Fruit fly (Drosophila melanogaster) whole organism, embryonic: ENCODE results near the gene nop5.

ENCODE experiments used
- Antp ChIP-seq: fragments of 200-800 bp; sonication (Bioruptor generic); optimal IDR thresholded peaks from 3 replicates; lab custom pipeline; 2016; ENCODE audit warnings: missing biosample characterization, missing genetic modification characterization
- Asciz ChIP-seq: fragments of 200-800 bp; sonication (Bioruptor generic); optimal IDR thresholded peaks from 2 replicates; lab custom pipeline; 2017; ENCODE audit warnings: missing biosample characterization, mild to moderate bottlenecking, missing genetic modification characterization, missing genetic modification reagents
- BtbVII ChIP-seq: fragments of 200-800 bp; sonication (Bioruptor generic); optimal IDR thresholded peaks from 3 replicates; lab custom pipeline; 2017; ENCODE audit warnings: missing biosample characterization, mild to moderate bottlenecking, missing genetic modification characterization
- CG10267 ChIP-seq: fragments of 200-800 bp; sonication (Bioruptor generic); optimal IDR thresholded peaks from 2 replicates; lab custom pipeline; 2018; ENCODE audit warnings: missing biosample characterization, mild to moderate bottlenecking, missing genetic modification characterization, moderate library complexity
- CG10274 ChIP-seq: fragments of 200-800 bp; sonication (Bioruptor generic); optimal IDR thresholded peaks from 3 replicates; lab custom pipeline; 2017; ENCODE audit warnings: missing biosample characterization, mild to moderate bottlenecking, missing genetic modification characterization
- CG11456 ChIP-seq: fragments of 200-800 bp; sonication (Bioruptor generic); IDR thresholded peaks from 3 replicates; pipeline ENCODE4 v1.3.6; 2022; ENCODE audit warnings: missing biosample characterization, missing genetic modification characterization
- CG11560 ChIP-seq: fragments of 200-800 bp; sonication (Bioruptor generic); IDR thresholded peaks from 3 replicates; pipeline ENCODE4 v1.3.6; 2022; ENCODE audit warnings: missing biosample characterization, missing genetic modification characterization
- CG12104 ChIP-seq: fragments of 200-800 bp; sonication (Bioruptor generic); optimal IDR thresholded peaks from 3 replicates; lab custom pipeline; 2016; ENCODE audit warnings: missing biosample characterization, missing genetic modification characterization
- CG13624 ChIP-seq: fragments of 200-800 bp; sonication (Bioruptor generic); optimal IDR thresholded peaks from 2 replicates; lab custom pipeline; 2016; ENCODE audit warnings: missing biosample characterization, missing genetic modification characterization
- CG15073 ChIP-seq: fragments of 200-800 bp; sonication (Bioruptor generic); optimal IDR thresholded peaks from 2 replicates; lab custom pipeline; 2016; ENCODE audit warnings: missing biosample characterization, missing genetic modification characterization
- CG17612 ChIP-seq: fragments of 200-800 bp; sonication (Bioruptor generic); IDR thresholded peaks from 2 replicates; pipeline ENCODE4 v1.3.6; 2022; ENCODE audit warnings: missing biosample characterization, missing genetic modification characterization
- CG1832 ChIP-seq: fragments of 200-800 bp; sonication (Bioruptor generic); optimal IDR thresholded peaks from 2 replicates; lab custom pipeline; 2017; ENCODE audit warnings: missing biosample characterization, mild to moderate bottlenecking, missing genetic modification characterization, inconsistent platforms
- CG18619 ChIP-seq: fragments of 200-800 bp; sonication (Bioruptor generic); optimal IDR thresholded peaks from 3 replicates; lab custom pipeline; 2017; ENCODE audit warnings: missing biosample characterization, mild to moderate bottlenecking, missing genetic modification characterization
- CG31441 ChIP-seq: fragments of 200-800 bp; sonication (Bioruptor generic); IDR thresholded peaks from 2 replicates; pipeline ENCODE4 v1.3.6; 2022; ENCODE audit warnings: missing biosample characterization, missing genetic modification characterization
- CG3281 ChIP-seq: fragments of 200-800 bp; sonication (Bioruptor generic); optimal IDR thresholded peaks from 3 replicates; lab custom pipeline; 2017; ENCODE audit warnings: missing biosample characterization, mild to moderate bottlenecking, missing genetic modification characterization
- CG34376 ChIP-seq: fragments of 200-800 bp; sonication (Bioruptor generic); optimal IDR thresholded peaks from 2 replicates; lab custom pipeline; 2018; ENCODE audit warnings: missing biosample characterization, mild to moderate bottlenecking, missing genetic modification characterization
- CG4424 ChIP-seq: fragments of 200-800 bp; sonication (Bioruptor generic); optimal IDR thresholded peaks from 3 replicates; lab custom pipeline; 2016; ENCODE audit warnings: missing biosample characterization, missing genetic modification characterization
- CG4820 ChIP-seq: fragments of 200-800 bp; sonication (Bioruptor generic); optimal IDR thresholded peaks from 3 replicates; lab custom pipeline; 2016; ENCODE audit warnings: missing biosample characterization, missing genetic modification characterization
- CG6683 ChIP-seq: fragments of 200-800 bp; sonication (Bioruptor generic); optimal IDR thresholded peaks from 2 replicates; lab custom pipeline; 2017; ENCODE audit warnings: missing biosample characterization, mild to moderate bottlenecking, missing genetic modification characterization, missing genetic modification reagents
- CG8290 ChIP-seq, 3 experiments: fragments of 200-800 bp; sonication (Bioruptor generic); optimal IDR thresholded peaks; 2 replicates each; lab custom pipeline; 2016 to 2019; ENCODE audit warnings: missing biosample characterization in 3 of 3, missing genetic modification characterization in 3 of 3, mild to moderate bottlenecking in 2 of 3, moderate library complexity in 1 of 3
- CG8765 ChIP-seq: fragments of 200-800 bp; sonication (Bioruptor generic); IDR thresholded peaks from 2 replicates; pipeline ENCODE4 v1.3.6; 2022; ENCODE audit warnings: missing biosample characterization, missing genetic modification characterization
- Dfd ChIP-seq, 2 experiments: fragments of >200 bp; optimal IDR thresholded peaks; 2 replicates each; lab custom pipeline; 2017; ENCODE audit warnings: missing biosample characterization in 2 of 2, missing genetic modification characterization in 2 of 2
- Doc3 ChIP-seq: fragments of 200-800 bp; sonication (Bioruptor generic); IDR thresholded peaks from 3 replicates; pipeline ENCODE4 v1.3.6; 2022; ENCODE audit warnings: missing biosample characterization, missing genetic modification characterization; ENCODE audit not compliant: partially characterized antibody
- Dref ChIP-seq: fragments of 200-800 bp; sonication (Bioruptor generic); IDR thresholded peaks from 2 replicates; pipeline ENCODE4 v1.3.6; 2022; ENCODE audit warnings: missing biosample characterization, missing genetic modification characterization
- Fer2 ChIP-seq: fragments of 200-800 bp; sonication (Bioruptor generic); optimal IDR thresholded peaks from 2 replicates; lab custom pipeline; 2018; ENCODE audit warnings: missing biosample characterization, mild to moderate bottlenecking, missing genetic modification characterization, moderate library complexity
- Mes4 ChIP-seq: fragments of 200-800 bp; sonication (Bioruptor generic); optimal IDR thresholded peaks from 2 replicates; lab custom pipeline; 2016; ENCODE audit warnings: missing biosample characterization, missing genetic modification characterization
- NC2β ChIP-seq: fragments of 200-800 bp; sonication (Bioruptor generic); optimal IDR thresholded peaks from 2 replicates; lab custom pipeline; 2016; ENCODE audit warnings: missing biosample characterization, missing genetic modification characterization
- PHDP ChIP-seq: fragments of 200-800 bp; sonication (Bioruptor generic); optimal IDR thresholded peaks from 3 replicates; lab custom pipeline; 2018; ENCODE audit warnings: missing biosample characterization, mild to moderate bottlenecking, missing genetic modification characterization, moderate library complexity
- Spps ChIP-seq: fragments of 200-800 bp; sonication (Bioruptor generic); optimal IDR thresholded peaks from 2 replicates; lab custom pipeline; 2018; ENCODE audit warnings: missing biosample characterization, mild to moderate bottlenecking, missing genetic modification characterization
- Sry-β ChIP-seq: fragments of 200-800 bp; sonication (Bioruptor generic); optimal IDR thresholded peaks from 2 replicates; lab custom pipeline; 2018; ENCODE audit warnings: missing biosample characterization, mild to moderate bottlenecking, missing genetic modification characterization, moderate library complexity
- Stat92E ChIP-seq, 3 experiments: fragments of >200 bp in 2 of 3; fragments of 200-800 bp in 1 of 3; sonication (Bioruptor generic) in 1 of 3; optimal IDR thresholded peaks; 2 replicates each; lab custom pipeline; 2017 to 2019; ENCODE audit warnings: missing biosample characterization in 3 of 3, missing genetic modification characterization in 3 of 3, mild to moderate bottlenecking in 1 of 3, moderate library complexity in 1 of 3
- Vsx1 ChIP-seq: fragments of 200-800 bp; sonication (Bioruptor generic); optimal IDR thresholded peaks from 2 replicates; lab custom pipeline; 2017; ENCODE audit warnings: missing biosample characterization, mild to moderate bottlenecking, missing genetic modification characterization, missing genetic modification reagents
- Xbp1 ChIP-seq: fragments of 200-800 bp; sonication (Bioruptor generic); optimal IDR thresholded peaks from 3 replicates; lab custom pipeline; 2016; ENCODE audit warnings: missing biosample characterization, mild to moderate bottlenecking, missing genetic modification characterization
- cato ChIP-seq: fragments of 200-800 bp; sonication (Bioruptor generic); optimal IDR thresholded peaks from 2 replicates; lab custom pipeline; 2016; ENCODE audit warnings: missing biosample characterization, missing genetic modification characterization, borderline replicate concordance
- dm ChIP-seq: fragments of 200-800 bp; sonication (Bioruptor generic); optimal IDR thresholded peaks from 3 replicates; lab custom pipeline; 2016; ENCODE audit warnings: missing biosample characterization, missing genetic modification characterization
- dmrt99B ChIP-seq: fragments of 200-800 bp; sonication (Bioruptor generic); optimal IDR thresholded peaks from 2 replicates; lab custom pipeline; 2018; ENCODE audit warnings: missing biosample characterization, mild to moderate bottlenecking, missing genetic modification characterization, moderate library complexity
- fd96Cb ChIP-seq: fragments of 200-800 bp; sonication (Bioruptor generic); optimal IDR thresholded peaks from 2 replicates; lab custom pipeline; 2018; ENCODE audit warnings: missing biosample characterization, mild to moderate bottlenecking, missing genetic modification characterization, moderate library complexity
- hbn ChIP-seq: fragments of 200-800 bp; sonication (Bioruptor generic); IDR thresholded peaks from 2 replicates; pipeline ENCODE4 v1.3.6; 2022; ENCODE audit warnings: missing biosample characterization, missing genetic modification characterization; ENCODE audit not compliant: partially characterized antibody
- lov ChIP-seq, 2 experiments: fragments of 200-800 bp in 1 of 2; fragments of >200 bp in 1 of 2; sonication (Bioruptor generic) in 1 of 2; IDR thresholded peaks in 1 of 2; optimal IDR thresholded peaks in 1 of 2; 2 replicates in 1 of 2; 3 replicates in 1 of 2; pipeline versions ENCODE4 v1.3.6 to Lab custom; 2017 to 2022; ENCODE audit warnings: missing biosample characterization in 1 of 2, missing genetic modification characterization in 1 of 2
- mld ChIP-seq: fragments of 200-800 bp; sonication (Bioruptor generic); IDR thresholded peaks from 3 replicates; pipeline ENCODE4 v1.3.6; 2022; ENCODE audit warnings: missing biosample characterization, missing genetic modification characterization; ENCODE audit not compliant: partially characterized antibody
- otp ChIP-seq: fragments of 200-800 bp; sonication (Bioruptor generic); IDR thresholded peaks from 3 replicates; pipeline ENCODE4, ENCODE4 v1.3.6; 2022; ENCODE audit warnings: missing biosample characterization, missing genetic modification characterization
- run ChIP-seq: fragments of 200-800 bp; sonication (Bioruptor generic); optimal IDR thresholded peaks from 3 replicates; lab custom pipeline; 2018; ENCODE audit warnings: missing biosample characterization, mild to moderate bottlenecking, missing genetic modification characterization
- salm ChIP-seq: fragments of 200-800 bp; sonication (Bioruptor generic); optimal IDR thresholded peaks from 2 replicates; lab custom pipeline; 2018; ENCODE audit warnings: missing biosample characterization, mild to moderate bottlenecking, missing genetic modification characterization
- slbo ChIP-seq: fragments of 200-800 bp; sonication (Bioruptor generic); IDR thresholded peaks from 2 replicates; pipeline ENCODE4 v1.3.6; 2022; ENCODE audit warnings: missing biosample characterization, missing genetic modification characterization
- slou ChIP-seq: fragments of 200-800 bp; sonication (Bioruptor generic); optimal IDR thresholded peaks from 3 replicates; lab custom pipeline; 2016; ENCODE audit warnings: missing biosample characterization, missing genetic modification characterization
- slp2 ChIP-seq: fragments of 200-800 bp; sonication (Bioruptor generic); optimal IDR thresholded peaks from 2 replicates; lab custom pipeline; 2016; ENCODE audit warnings: missing biosample characterization, missing genetic modification characterization
- sqz ChIP-seq: fragments of 200-800 bp; sonication (Bioruptor generic); optimal IDR thresholded peaks from 3 replicates; lab custom pipeline; 2018; ENCODE audit warnings: missing biosample characterization, mild to moderate bottlenecking, missing genetic modification characterization
- tll ChIP-seq, 2 experiments: fragments of 200-800 bp in 1 of 2; fragments of >200 bp in 1 of 2; sonication (Bioruptor generic) in 1 of 2; optimal IDR thresholded peaks; 2 replicates each; lab custom pipeline; 2017 to 2019; ENCODE audit warnings: missing biosample characterization in 2 of 2, missing genetic modification characterization in 2 of 2, mild to moderate bottlenecking in 1 of 2, moderate library complexity in 1 of 2
- vfl ChIP-seq: fragments of 200-800 bp; sonication (Bioruptor generic); optimal IDR thresholded peaks from 2 replicates; lab custom pipeline; 2016; ENCODE audit warnings: missing biosample characterization, missing genetic modification characterization

Gene nop5

DNA sequence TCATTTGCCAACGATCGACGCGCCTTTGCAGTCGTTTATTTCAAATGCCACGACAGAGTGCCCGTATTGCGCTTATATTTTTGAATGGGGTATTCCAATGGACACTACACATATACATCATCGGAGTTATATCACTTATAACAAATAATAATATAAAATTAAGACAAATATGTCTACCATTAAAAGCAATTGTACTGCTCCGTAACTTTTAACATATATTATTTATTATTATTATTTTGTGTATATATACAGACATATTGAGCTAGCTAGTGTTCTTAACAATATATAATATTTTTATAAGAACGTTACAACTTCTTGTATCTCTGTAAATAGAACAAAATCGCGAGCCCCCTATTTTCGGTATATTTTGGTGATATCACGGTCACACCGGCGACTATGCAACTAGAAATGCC, 45.5 kb upstream of the nop5 start, which contains the start of the genes sip2 and Coprox (continued):
- TF ChIP-seq CG4820 (GFP tag; lab: Kevin White, UChicago): peak; percentile 27
- TF ChIP-seq CG8765 (GFP tag; lab: Robert Waterston, UW): no peak
- TF ChIP-seq CG10274: no peak
- TF ChIP-seq hbn (GFP tag; lab: Robert Waterston, UW): no peak
- TF ChIP-seq cato (GFP tag; lab: Kevin White, UChicago): peak; percentile 2
- TF ChIP-seq PHDP (tag; lab: Kevin White, UChicago): peak; percentile 82
- TF ChIP-seq Spps (tag; lab: Kevin White, UChicago): peak; percentile 52
- TF ChIP-seq Dfd (GFP tag; optimal IDR thresholded peaks at IDR 0.05; lab: Kevin White, UChicago): no peak
- TF ChIP-seq Dref (GFP tag; lab: Robert Waterston, UW): no peak
- TF ChIP-seq lov (optimal IDR thresholded peaks at IDR 0.05; lab: Kevin White, UChicago): no peak
- TF ChIP-seq lov (GFP tag; IDR thresholded peaks at IDR 0.05; lab: Robert Waterston, UW): no peak
- TF ChIP-seq CG8290 (GFP tag; optimal IDR thresholded peaks at IDR 0.05; lab: Kevin White, UChicago): peak; percentile 42
- no peak for TF ChIP-seq CG8290 (tag; optimal IDR thresholded peaks at IDR 0.05; lab: Kevin White, UChicago)
- peak; percentile 85 for TF ChIP-seq CG31441 (GFP tag; lab: Robert Waterston, UW)
- peak; percentile 53 for TF ChIP-seq Fer2 (tag; lab: Kevin White, UChicago)
- peak; percentile 78 for TF ChIP-seq CG10267 (tag; lab: Kevin White, UChicago)
- TF ChIP-seq fd96Cb: peak; percentile 61
- no peak for TF ChIP-seq dmrt99B
- peak; percentile 34 for TF ChIP-seq CG12104 (GFP tag; lab: Kevin White, UChicago)
- TF ChIP-seq otp: no peak
- TF ChIP-seq CG15073 (GFP tag; lab: Kevin White, UChicago): no peak
- TF ChIP-seq Vsx1: no peak
- no peak for TF ChIP-seq Doc3 (GFP tag; lab: Robert Waterston, UW)
- no peak for TF ChIP-seq dm
- TF ChIP-seq BtbVII (GFP tag; lab: Kevin White, UChicago): peak; percentile 23
- TF ChIP-seq CG4424: peak; percentile 38
- TF ChIP-seq CG13624 (GFP tag; lab: Kevin White, UChicago): no peak
- TF ChIP-seq slbo (GFP tag; lab: Robert Waterston, UW): peak; percentile 64
- peak; percentile 72 for TF ChIP-seq CG3281 (GFP tag; lab: Kevin White, UChicago)
- no peak for TF ChIP-seq CG34376 (GFP tag; lab: Kevin White, UChicago)
- TF ChIP-seq slou: no peak
- TF ChIP-seq Mes4 (GFP tag; lab: Kevin White, UChicago): no peak
- TF ChIP-seq salm (tag; lab: Kevin White, UChicago): peak; percentile 37
- TF ChIP-seq tll (GFP tag; optimal IDR thresholded peaks at IDR 0.05; lab: Kevin White, UChicago): no peak
- no peak for TF ChIP-seq Asciz (GFP tag; lab: Kevin White, UChicago)
- no peak for TF ChIP-seq CG17612 (GFP tag; lab: Robert Waterston, UW)
- TF ChIP-seq sqz: no peak
- TF ChIP-seq vfl (GFP tag; lab: Kevin White, UChicago): no peak
- TF ChIP-seq Antp (GFP tag; lab: Kevin White, UChicago): no peak
- TF ChIP-seq mld (GFP tag; lab: Robert Waterston, UW): no peak
- TF ChIP-seq CG18619 (GFP tag; lab: Kevin White, UChicago): peak; percentile 56
- TF ChIP-seq Stat92E (GFP tag; optimal IDR thresholded peaks at IDR 0.05; lab: Kevin White, UChicago): peak in 1 of 3 experiments; percentile 15
- peak; percentile 7 for TF ChIP-seq run (tag; lab: Kevin White, UChicago)
- TF ChIP-seq slp2: no peak
- peak; percentile 69 for TF ChIP-seq Xbp1 (GFP tag; lab: Kevin White, UChicago)
- peak; percentile 29 for TF ChIP-seq Sry-β (GFP tag; lab: Kevin White, UChicago)
- 0 out of 3 replicates have a peak, but pooled peaks have one; percentile 20 for TF ChIP-seq CG11456
- TF ChIP-seq NC2β (GFP tag; lab: Kevin White, UChicago): no peak
- no peak for TF ChIP-seq CG1832 (GFP tag; lab: Kevin White, UChicago)
- TF ChIP-seq CG11560 (tag; lab: Robert Waterston, UW): no peak
- TF ChIP-seq CG6683 (GFP tag; lab: Kevin White, UChicago): peak; percentile 36
